Worm (Caenorhabditis elegans): ENCODE measurements around the gene ddn-2.

The ddn-2 gene

DNA sequence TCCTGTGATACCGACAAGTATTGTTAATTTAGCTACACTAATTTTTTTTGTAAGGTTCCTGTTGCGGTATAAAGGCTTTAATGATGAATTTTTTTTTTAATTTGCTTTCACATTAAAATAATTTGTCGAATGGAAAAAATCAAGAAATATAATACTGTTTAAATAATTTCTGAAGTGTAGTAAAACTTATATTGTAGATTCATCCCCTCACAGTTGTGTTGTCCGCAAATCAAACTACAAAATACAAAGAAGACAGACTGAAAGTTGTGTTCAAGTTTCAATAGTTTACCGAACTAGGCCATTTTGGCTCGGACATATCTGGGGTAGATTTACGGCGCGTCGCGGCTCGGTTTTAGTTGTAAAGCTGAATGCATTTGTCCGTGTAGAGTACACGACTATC is 11.5 kb upstream of the ddn-2 start:
- no peak for TF ChIP-seq hlh-30 (tag; optimal IDR thresholded peaks at IDR 0.05; ENCODE audit: insufficient read depth)
- TF ChIP-seq daf-12 (tag; optimal IDR thresholded peaks at IDR 0.05) = no peak
- no peak for TF ChIP-seq zip-11 (GFP tag; IDR thresholded peaks at IDR 0.05)
- TF ChIP-seq lin-15B (tag; optimal IDR thresholded peaks at IDR 0.05) = no peak
- peak; percentile 93 for TF ChIP-seq aha-1 (tag)
- TF ChIP-seq hif-1 (tag; optimal IDR thresholded peaks at IDR 0.05) = no peak
- TF ChIP-seq ceh-28 (tag; optimal IDR thresholded peaks at IDR 0.05) = no peak
- TF ChIP-seq spr-3 (GFP tag; optimal IDR thresholded peaks at IDR 0.05) = no peak
- TF ChIP-seq mes-2 (tag; optimal IDR thresholded peaks at IDR 0.05; ENCODE audit: poor library complexity, severe bottlenecking) = peak; percentile 2
- TF ChIP-seq Y75B8A.6 (GFP tag; IDR thresholded peaks at IDR 0.05) = no peak
- TF ChIP-seq ceh-20 (GFP tag; IDR thresholded peaks at IDR 0.05) = no peak
- TF ChIP-seq unc-130 (GFP tag; optimal IDR thresholded peaks at IDR 0.05) = no peak
- TF ChIP-seq lin-13 (GFP tag; optimal IDR thresholded peaks at IDR 0.05) = no peak
- no peak for TF ChIP-seq madf-5 (GFP tag; IDR thresholded peaks at IDR 0.05)
- peak; percentile 42 for TF ChIP-seq nhr-77 (tag; optimal IDR thresholded peaks at IDR 0.05)
- no peak for TF ChIP-seq mxl-3 (GFP tag; optimal IDR thresholded peaks at IDR 0.05)
- no peak for TF ChIP-seq nhr-102 (tag; optimal IDR thresholded peaks at IDR 0.05)
- no peak for TF ChIP-seq nhr-28 (tag; optimal IDR thresholded peaks at IDR 0.05)
- TF ChIP-seq egl-43 (GFP tag; IDR thresholded peaks at IDR 0.05) = no peak

DNA sequence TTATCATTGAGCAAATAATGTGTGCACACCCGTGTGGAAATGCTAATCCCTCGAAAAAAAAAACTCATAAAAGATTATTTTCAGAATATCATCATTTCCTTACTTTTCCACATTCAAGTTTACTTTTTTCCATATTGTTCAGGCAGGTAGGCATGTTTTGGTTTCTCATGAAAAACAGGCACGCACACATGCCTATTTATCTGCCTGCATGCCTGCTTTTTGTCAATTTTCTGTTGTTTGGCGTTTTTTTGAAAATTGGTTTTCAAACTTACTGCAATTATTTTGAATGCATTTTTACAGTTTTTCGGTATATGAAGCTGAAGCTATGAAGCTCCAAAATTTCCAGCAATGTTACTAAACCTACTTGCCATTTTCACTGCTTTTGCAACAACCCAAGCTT is 10.9 kb upstream of the ddn-2 start, which contains the start of gene clec-64:
Gene clec-64 (plus strand): TSS at position 301 of the 400 bp plus-strand sequence.
- TF ChIP-seq ces-1 (GFP tag; optimal IDR thresholded peaks at IDR 0.05) (no peak), saeg-2 (GFP tag; IDR thresholded peaks at IDR 0.05) (no peak), spr-3 (GFP tag; optimal IDR thresholded peaks at IDR 0.05) (no peak), ZK546.5 (tag; optimal IDR thresholded peaks at IDR 0.05) (no peak), zfp-3 (GFP tag; conservative IDR thresholded peaks at IDR 0.05) (no peak), hif-1 (tag; optimal IDR thresholded peaks at IDR 0.05) (no peak), lin-29 (GFP tag; IDR thresholded peaks at IDR 0.05) (no peak), aha-1 (tag) (no peak), nhr-42 (GFP tag; IDR thresholded peaks at IDR 0.05) (no peak), ceh-32 (tag; optimal IDR thresholded peaks at IDR 0.05; ENCODE audit: poor library complexity) (no peak), sdz-12 (GFP tag; optimal IDR thresholded peaks at IDR 0.05) (no peak), zag-1 (tag; optimal IDR thresholded peaks at IDR 0.05) (no peak)

ce11 chrII:12901025-12901424 is 7.9 kb upstream of the ddn-2 start, which contains the start of gene clec-65:
clec-65 (plus strand) TSS chrII:12901325.
- TF ChIP-seq dmd-6 (GFP tag; IDR thresholded peaks at IDR 0.05) (peak; percentile 12; the same call in 1 of the 2 replicates), nhr-28 (tag; optimal IDR thresholded peaks at IDR 0.05) (peak; percentile 39), dpl-1 (GFP tag; optimal IDR thresholded peaks at IDR 0.05) (no peak), skn-1 (tag; optimal IDR thresholded peaks at IDR 0.05) (no peak), hlh-11 (tag; optimal IDR thresholded peaks at IDR 0.05) (peak; percentile 2), dmd-8 (GFP tag; IDR thresholded peaks at IDR 0.05) (no peak), dve-1 (tag; optimal IDR thresholded peaks at IDR 0.05; ENCODE audit: insufficient read depth) (no peak), fos-1 (tag; optimal IDR thresholded peaks at IDR 0.05) (no peak), pqm-1 (tag; optimal IDR thresholded peaks at IDR 0.05) (peak; percentile 47), ctbp-1 (GFP tag; IDR thresholded peaks at IDR 0.05) (no peak)

- TF ChIP-seq pqm-1 (tag; optimal IDR thresholded peaks at IDR 0.05) (peak; percentile 67), nhr-6 (tag; optimal IDR thresholded peaks at IDR 0.05) (peak; percentile 30), hif-1 (tag; optimal IDR thresholded peaks at IDR 0.05) (no peak), dmd-6 (GFP tag; IDR thresholded peaks at IDR 0.05) (peak; percentile 47; the same call in 1 of the 2 replicates)
These were observed 4.7 kb upstream of the ddn-2 start, which contains the start of gene clec-66 for ce11 chrII:12904174-12904573. clec-66 (plus strand) TSS chrII:12904398.

Data from whole organism, L4 larva.